Fruit fly (Drosophila melanogaster): Measurements from ENCODE around the gene pigs.

pigs gene

dm6 chrX:6656626-6657558 is 57.0 kb downstream of the pigs start:
- TF ChIP-seq CG12605 (GFP tag; IDR thresholded peaks at IDR 0.05): 0 out of 2 replicates have a peak, but pooled peaks have one; percentile 25
- TF ChIP-seq CG8301 (tag; optimal IDR thresholded peaks at IDR 0.05): peak; percentile 56
- no peak for TF ChIP-seq gl (tag; optimal IDR thresholded peaks at IDR 0.05)
- TF ChIP-seq CG13204 (GFP tag; optimal IDR thresholded peaks at IDR 0.05): peak; percentile 52
- peak; percentile 21 for TF ChIP-seq CG9948 (tag; optimal IDR thresholded peaks at IDR 0.05)
- peak; percentile 58 for TF ChIP-seq CG8159 (tag; optimal IDR thresholded peaks at IDR 0.05)
- no peak for TF ChIP-seq D1 (tag; optimal IDR thresholded peaks at IDR 0.05)
- TF ChIP-seq CG4496 (GFP tag; IDR thresholded peaks at IDR 0.05): no peak
- peak; percentile 49 for TF ChIP-seq Pif1B (GFP tag; optimal IDR thresholded peaks at IDR 0.05)
- TF ChIP-seq Ets98B (GFP tag; IDR thresholded peaks at IDR 0.05): peak; percentile 46
- TF ChIP-seq Pif1A (GFP tag; optimal IDR thresholded peaks at IDR 0.05): peak; percentile 30
- TF ChIP-seq CG17806 (tag; optimal IDR thresholded peaks at IDR 0.05): peak; percentile 27
- peak; percentile 39; the same call in 1 of the 2 replicates for TF ChIP-seq CG32121 (GFP tag; IDR thresholded peaks at IDR 0.05)
- TF ChIP-seq CG34367 (tag; optimal IDR thresholded peaks at IDR 0.05): peak; percentile 8
- peak; percentile 58 for TF ChIP-seq CG14655 (GFP tag; optimal IDR thresholded peaks at IDR 0.05)
- TF ChIP-seq CG10348 (GFP tag; IDR thresholded peaks at IDR 0.05): no peak
- TF ChIP-seq rn (GFP tag; IDR thresholded peaks at IDR 0.05): no peak
- peak; percentile 36 for TF ChIP-seq EcR (GFP tag; optimal IDR thresholded peaks at IDR 0.05)
- TF ChIP-seq fd96Ca (GFP tag; IDR thresholded peaks at IDR 0.05): no peak
- TF ChIP-seq Snoo (tag; optimal IDR thresholded peaks at IDR 0.05): peak; percentile 21
- peak; percentile 51 for TF ChIP-seq CG15710 (tag; optimal IDR thresholded peaks at IDR 0.05)

- no peak for TF ChIP-seq CG15710 (tag; optimal IDR thresholded peaks at IDR 0.05)
- peak; percentile 20; the same call in 1 of the 2 replicates for TF ChIP-seq CG32121 (GFP tag; IDR thresholded peaks at IDR 0.05)
Observed at dm6 chrX:6659919-6660318, 60.1 kb downstream of the pigs start.

- TF ChIP-seq D1 (tag; optimal IDR thresholded peaks at IDR 0.05) (no peak), Snoo (tag; optimal IDR thresholded peaks at IDR 0.05) (no peak), Pif1B (GFP tag; optimal IDR thresholded peaks at IDR 0.05) (no peak), Ets98B (GFP tag; IDR thresholded peaks at IDR 0.05) (no peak), Pif1A (GFP tag; optimal IDR thresholded peaks at IDR 0.05) (no peak), CG14655 (GFP tag; optimal IDR thresholded peaks at IDR 0.05) (no peak), CG12605 (GFP tag; IDR thresholded peaks at IDR 0.05) (no peak), CG10348 (GFP tag; IDR thresholded peaks at IDR 0.05) (no peak), CG32121 (GFP tag; IDR thresholded peaks at IDR 0.05) (no peak), fd96Ca (GFP tag; IDR thresholded peaks at IDR 0.05) (no peak), CG8301 (tag; optimal IDR thresholded peaks at IDR 0.05) (no peak), CG34367 (tag; optimal IDR thresholded peaks at IDR 0.05) (no peak), rn (GFP tag; IDR thresholded peaks at IDR 0.05) (no peak), gl (tag; optimal IDR thresholded peaks at IDR 0.05) (no peak), CG17806 (tag; optimal IDR thresholded peaks at IDR 0.05) (no peak)
Observed at dm6 chrX:6661392-6661837, 61.6 kb downstream of the pigs start, which contains the start of the genes CG3224 and Ctr1A. CG3224 (minus strand) TSS chrX:6661462. Ctr1A (plus strand) TSS chrX:6661647.

dm6 chrX:6661880-6662279 is 62.0 kb downstream of the pigs start:
- TF ChIP-seq fd96Ca (GFP tag; IDR thresholded peaks at IDR 0.05) (peak; percentile 57; the same call in 2 of the 3 replicates), EcR (GFP tag; optimal IDR thresholded peaks at IDR 0.05) (no peak), CG8159 (tag; optimal IDR thresholded peaks at IDR 0.05) (peak; percentile 24), CG32121 (GFP tag; IDR thresholded peaks at IDR 0.05) (0 out of 2 replicates have a peak, but pooled peaks have one; percentile 23), CG4496 (GFP tag; IDR thresholded peaks at IDR 0.05) (0 out of 3 replicates have a peak, but pooled peaks have one; percentile 17), CG14655 (GFP tag; optimal IDR thresholded peaks at IDR 0.05) (peak; percentile 2), rn (GFP tag; IDR thresholded peaks at IDR 0.05) (no peak)

dm6 chrX:6662378-6662777 is 62.5 kb downstream of the pigs start:
- TF ChIP-seq CG8301 (tag; optimal IDR thresholded peaks at IDR 0.05) (no peak), EcR (GFP tag; optimal IDR thresholded peaks at IDR 0.05) (peak; percentile 83)

- TF ChIP-seq CG12605 (GFP tag; IDR thresholded peaks at IDR 0.05): no peak; the same call in none of the 2 replicates
- peak; percentile 88 for TF ChIP-seq fd96Ca (GFP tag; IDR thresholded peaks at IDR 0.05)
- TF ChIP-seq gl (tag; optimal IDR thresholded peaks at IDR 0.05): no peak
- TF ChIP-seq CG17806 (tag; optimal IDR thresholded peaks at IDR 0.05): no peak
- TF ChIP-seq CG4496 (GFP tag; IDR thresholded peaks at IDR 0.05): peak; percentile 67
- TF ChIP-seq CG14655 (GFP tag; optimal IDR thresholded peaks at IDR 0.05): peak; percentile 79
- no peak for TF ChIP-seq EcR (GFP tag; optimal IDR thresholded peaks at IDR 0.05)
- no peak for TF ChIP-seq CG8159 (tag; optimal IDR thresholded peaks at IDR 0.05)
- peak; percentile 64 for TF ChIP-seq CG32121 (GFP tag; IDR thresholded peaks at IDR 0.05)
- TF ChIP-seq rn (GFP tag; IDR thresholded peaks at IDR 0.05): no peak
- peak; percentile 23 for TF ChIP-seq CG9948 (tag; optimal IDR thresholded peaks at IDR 0.05)
- no peak for TF ChIP-seq Snoo (tag; optimal IDR thresholded peaks at IDR 0.05)
- no peak for TF ChIP-seq CG34367 (tag; optimal IDR thresholded peaks at IDR 0.05)
- TF ChIP-seq CG15710 (tag; optimal IDR thresholded peaks at IDR 0.05): no peak
- TF ChIP-seq Pif1A (GFP tag; optimal IDR thresholded peaks at IDR 0.05): no peak
- TF ChIP-seq Pif1B (GFP tag; optimal IDR thresholded peaks at IDR 0.05): peak; percentile 2
- peak; percentile 69 for TF ChIP-seq Ets98B (GFP tag; IDR thresholded peaks at IDR 0.05)
- TF ChIP-seq CG8301 (tag; optimal IDR thresholded peaks at IDR 0.05): peak; percentile 39
- TF ChIP-seq D1 (tag; optimal IDR thresholded peaks at IDR 0.05): no peak
- no peak for TF ChIP-seq CG13204 (GFP tag; optimal IDR thresholded peaks at IDR 0.05)
- TF ChIP-seq CG10348 (GFP tag; IDR thresholded peaks at IDR 0.05): no peak
Observed at dm6 chrX:6662876-6663551, 63.2 kb downstream of the pigs start.
